Worm (Caenorhabditis elegans) whole organism, mixed stage, embryonic: ENCODE measurements around the gene srd-39.

Source experiments
- M03D4.4 ChIP-seq: sonication (generic microtip); optimal IDR thresholded peaks from 2 replicates; lab custom pipeline; 2017; ENCODE audit warnings: mild to moderate bottlenecking, missing genetic modification characterization, missing compliant biosample characterization
- bed-3 ChIP-seq: fragments of 200-800 bp; sonication (Bioruptor generic); optimal IDR thresholded peaks from 3 replicates; lab custom pipeline; 2018; ENCODE audit warnings: mild to moderate bottlenecking, missing genetic modification characterization, moderate library complexity, missing compliant biosample characterization
- blmp-1 ChIP-seq: fragments of 150-350 bp; optimal IDR thresholded peaks from 2 replicates; lab custom pipeline; 2014; ENCODE audit warnings: missing biosample characterization, missing genetic modification characterization
- ces-1 ChIP-seq: fragments of 150-350 bp; optimal IDR thresholded peaks from 2 replicates; lab custom pipeline; 2014; ENCODE audit warnings: missing biosample characterization, missing genetic modification reagents, missing genetic modification characterization
- elt-3 ChIP-seq: fragments of 150-350 bp; optimal IDR thresholded peaks from 2 replicates; lab custom pipeline; 2014; ENCODE audit warnings: missing biosample characterization, missing genetic modification characterization
- lsy-2 ChIP-seq: fragments of 150-350 bp; optimal IDR thresholded peaks from 2 replicates; lab custom pipeline; 2014; ENCODE audit warnings: missing biosample characterization, missing genetic modification characterization
- nhr-28 ChIP-seq: fragments of 150-350 bp; optimal IDR thresholded peaks from 2 replicates; lab custom pipeline; 2014; ENCODE audit warnings: missing biosample characterization, missing genetic modification characterization
- nhr-76 ChIP-seq: sonication (generic microtip); optimal IDR thresholded peaks from 2 replicates; lab custom pipeline; 2017; ENCODE audit warnings: missing biosample characterization, missing genetic modification characterization
- pha-4 ChIP-seq: fragments of 150-350 bp; optimal IDR thresholded peaks from 2 replicates; lab custom pipeline; 2018; ENCODE audit warnings: missing biosample characterization, missing genetic modification reagents, missing genetic modification characterization
- snpc-4 ChIP-seq: fragments of 150-350 bp; optimal IDR thresholded peaks from 2 replicates; lab custom pipeline; 2014; ENCODE audit warnings: missing biosample characterization, missing genetic modification characterization
- ztf-11 ChIP-seq: fragments of 150-350 bp; optimal IDR thresholded peaks from 2 replicates; lab custom pipeline; 2014; ENCODE audit warnings: missing biosample characterization, missing genetic modification characterization

DNA sequence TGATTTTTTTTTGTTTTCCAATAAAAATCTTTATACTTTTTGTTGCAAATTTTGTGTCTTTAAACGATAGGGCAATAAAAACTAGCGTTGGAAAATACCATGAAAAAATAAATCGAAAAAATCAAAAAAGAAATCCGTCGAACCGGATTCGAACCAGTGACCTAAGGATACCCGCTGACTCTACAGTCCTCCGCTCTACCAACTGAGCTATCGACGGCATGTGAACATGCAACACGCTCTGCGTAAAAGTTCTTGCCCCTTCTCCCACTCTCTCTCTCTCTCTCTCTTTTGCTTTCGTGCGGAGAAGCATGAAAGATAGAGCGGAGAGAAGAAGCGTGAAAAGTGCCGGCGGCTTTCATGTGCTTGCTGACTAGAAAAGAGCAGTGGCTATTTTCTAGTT lies 35.9 kb downstream of the srd-39 start:
- TF ChIP-seq ces-1 (GFP tag; lab: Kevin White, UChicago) = no peak
- no peak for TF ChIP-seq ztf-11 (tag; lab: Kevin White, UChicago)
- TF ChIP-seq M03D4.4 (tag; lab: Kevin White, UChicago) = no peak
- TF ChIP-seq nhr-76 (tag; lab: Kevin White, UChicago) = no peak
- TF ChIP-seq snpc-4 (tag; lab: Kevin White, UChicago) = no peak
- TF ChIP-seq elt-3 (tag; lab: Kevin White, UChicago) = no peak
- no peak for TF ChIP-seq pha-4
- no peak for TF ChIP-seq nhr-28 (tag; lab: Kevin White, UChicago)
- TF ChIP-seq bed-3 (GFP tag; lab: Kevin White, UChicago) = peak; percentile 64
- peak; percentile 22 for TF ChIP-seq lsy-2
- TF ChIP-seq blmp-1 = no peak
